Fruit fly (Drosophila melanogaster): Measurements from ENCODE around the gene CG4558.

DNA sequence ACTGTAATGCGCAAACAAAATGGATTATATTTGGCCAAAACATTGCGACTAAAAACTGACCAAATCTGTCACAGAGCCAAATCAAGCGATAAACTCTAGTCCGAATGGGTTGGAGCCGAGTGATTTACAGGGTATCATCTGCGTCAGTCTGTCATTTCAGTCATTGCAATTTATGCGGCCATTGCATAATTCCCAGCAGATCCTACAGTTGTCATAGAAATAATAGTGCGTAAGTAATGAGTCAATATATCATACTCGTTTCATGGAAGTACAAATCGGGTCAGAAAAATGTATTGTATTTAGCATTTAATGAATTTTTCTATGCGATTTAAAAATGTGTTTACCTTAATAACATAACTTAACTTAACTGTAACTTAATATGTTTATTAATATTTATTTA, 48.6 kb downstream of the CG4558 start:
- no peak for TF ChIP-seq Hr39 (GFP tag; optimal IDR thresholded peaks at IDR 0.05)
- no peak for TF ChIP-seq OdsH (GFP tag; optimal IDR thresholded peaks at IDR 0.05)
- TF ChIP-seq CG8632 (GFP tag; optimal IDR thresholded peaks at IDR 0.05), result no peak
- TF ChIP-seq Sox102F (GFP tag; optimal IDR thresholded peaks at IDR 0.05), result no peak
- TF ChIP-seq CG6276 (GFP tag; optimal IDR thresholded peaks at IDR 0.05), result no peak
- no peak for TF ChIP-seq CG6792 (GFP tag; optimal IDR thresholded peaks at IDR 0.05)
- no peak for TF ChIP-seq spab (GFP tag; optimal IDR thresholded peaks at IDR 0.05)
- TF ChIP-seq salr (GFP tag; optimal IDR thresholded peaks at IDR 0.05), result no peak
- TF ChIP-seq CG6808 (GFP tag; optimal IDR thresholded peaks at IDR 0.05), result no peak
- no peak for TF ChIP-seq net (GFP tag; optimal IDR thresholded peaks at IDR 0.05)
- TF ChIP-seq Hr4 (GFP tag; optimal IDR thresholded peaks at IDR 0.05), result no peak
- TF ChIP-seq CG4318 (GFP tag; optimal IDR thresholded peaks at IDR 0.05), result no peak

All from whole organism, prepupa.